Worm (Caenorhabditis elegans): ENCODE data around the gene smgl-2.

ce11 chrIV:3755355-3755754 lies 29.4 kb downstream of the smgl-2 start, which contains the start of gene Y37E11AR.7:
- TF ChIP-seq rnt-1 (tag; optimal IDR thresholded peaks at IDR 0.05) (no peak), ceh-34 (tag; optimal IDR thresholded peaks at IDR 0.05) (no peak), ets-4 (tag; optimal IDR thresholded peaks at IDR 0.05) (no peak), ceh-30 (tag; optimal IDR thresholded peaks at IDR 0.05) (no peak), unc-55 (GFP tag; optimal IDR thresholded peaks at IDR 0.05) (no peak), ceh-48 (tag; optimal IDR thresholded peaks at IDR 0.05) (no peak), che-1 (tag; optimal IDR thresholded peaks at IDR 0.05) (no peak), pag-3 (tag; optimal IDR thresholded peaks at IDR 0.05; ENCODE audit: borderline replicate concordance) (no peak), eyg-1 (tag; optimal IDR thresholded peaks at IDR 0.05) (no peak), dmd-4 (tag; optimal IDR thresholded peaks at IDR 0.05; ENCODE audit: borderline replicate concordance) (no peak)
